Worm (Caenorhabditis elegans): Measurements from ENCODE around the gene str-196.

Gene str-196

DNA sequence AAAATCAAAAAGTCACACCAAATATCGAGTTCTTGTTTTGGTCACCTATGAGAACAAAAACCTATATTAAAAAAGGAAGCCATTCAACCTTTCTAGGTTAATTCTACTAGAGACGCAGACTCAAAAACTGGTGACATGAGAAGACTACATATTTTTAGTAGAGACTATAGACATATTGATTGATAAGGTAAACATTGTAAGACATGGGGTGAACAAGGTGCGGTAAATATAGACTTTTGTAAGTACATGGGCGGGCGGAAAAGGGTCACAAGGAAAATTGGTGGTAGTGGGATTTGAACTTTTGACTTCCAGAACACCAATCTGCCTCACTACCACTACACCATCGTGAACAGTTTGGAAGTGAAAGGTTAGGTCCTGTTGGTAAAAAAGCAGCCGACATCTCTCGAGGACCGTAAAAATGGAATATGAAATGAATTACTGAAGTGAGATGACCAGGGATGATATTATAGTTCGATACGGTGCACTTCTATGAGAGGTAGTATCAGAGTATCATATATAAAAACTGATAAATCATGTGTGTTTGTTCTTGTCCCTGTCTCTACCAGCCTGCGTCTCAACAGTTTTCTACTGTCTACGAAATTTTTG lies 7.1 kb upstream of the str-196 start, which contains the start of gene nhr-212:
Gene nhr-212, plus strand, starts transcription at position 573 of the 606 bp plus-strand sequence.
- TF ChIP-seq pha-4 (tag; optimal IDR thresholded peaks at IDR 0.05) (peak; percentile 6), elt-1 (tag; optimal IDR thresholded peaks at IDR 0.05; ENCODE audit: borderline replicate concordance, insufficient read depth) (no peak)

DNA sequence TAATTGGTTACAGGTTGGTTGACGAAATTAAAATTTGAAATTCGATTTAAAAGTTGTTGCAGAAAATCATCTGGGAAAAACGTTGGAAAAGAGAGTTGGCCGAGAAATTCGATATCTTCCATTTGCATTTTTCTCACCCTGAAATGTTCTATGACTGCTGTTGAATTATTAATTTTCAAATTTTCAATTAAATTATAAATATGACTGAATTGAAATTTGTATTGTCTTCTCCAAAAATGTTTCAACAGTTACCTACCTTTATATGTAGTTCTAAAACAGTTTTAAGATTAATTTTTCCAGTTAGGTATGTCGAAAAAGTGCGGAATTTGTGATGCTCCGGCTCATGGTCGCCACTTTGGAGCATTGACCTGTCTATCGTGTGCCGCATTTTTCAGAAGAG lies 4.8 kb upstream of the str-196 start, which contains the start of gene nhr-211:
Gene nhr-211, plus strand, starts transcription at position 301 of the 400 bp plus-strand sequence.
- TF ChIP-seq lin-13 (tag; optimal IDR thresholded peaks at IDR 0.05) (no peak), bed-3 (GFP tag; optimal IDR thresholded peaks at IDR 0.05) (no peak), ceh-43 (GFP tag; optimal IDR thresholded peaks at IDR 0.05) (no peak), ceh-83 (GFP tag; optimal IDR thresholded peaks at IDR 0.05) (no peak), M03D4.4 (tag; optimal IDR thresholded peaks at IDR 0.05) (no peak), elt-1 (tag; optimal IDR thresholded peaks at IDR 0.05; ENCODE audit: borderline replicate concordance, insufficient read depth) (no peak), ceh-39 (tag; optimal IDR thresholded peaks at IDR 0.05) (no peak), tbx-8 (GFP tag; optimal IDR thresholded peaks at IDR 0.05) (no peak), hlh-1 (tag; optimal IDR thresholded peaks at IDR 0.05) (no peak), cnd-1 (tag; optimal IDR thresholded peaks at IDR 0.05) (no peak), mab-5 (tag; optimal IDR thresholded peaks at IDR 0.05) (no peak), ces-1 (GFP tag; optimal IDR thresholded peaks at IDR 0.05) (no peak), lin-32 (GFP tag; optimal IDR thresholded peaks at IDR 0.05) (no peak), zip-8 (tag; optimal IDR thresholded peaks at IDR 0.05) (no peak), snpc-4 (tag; optimal IDR thresholded peaks at IDR 0.05) (no peak), unc-120 (tag; optimal IDR thresholded peaks at IDR 0.05; ENCODE audit: poor library complexity, severe bottlenecking) (no peak), elt-3 (tag; optimal IDR thresholded peaks at IDR 0.05) (no peak), nhr-237 (tag; optimal IDR thresholded peaks at IDR 0.05) (no peak), drap-1 (GFP tag; optimal IDR thresholded peaks at IDR 0.05) (no peak)

DNA sequence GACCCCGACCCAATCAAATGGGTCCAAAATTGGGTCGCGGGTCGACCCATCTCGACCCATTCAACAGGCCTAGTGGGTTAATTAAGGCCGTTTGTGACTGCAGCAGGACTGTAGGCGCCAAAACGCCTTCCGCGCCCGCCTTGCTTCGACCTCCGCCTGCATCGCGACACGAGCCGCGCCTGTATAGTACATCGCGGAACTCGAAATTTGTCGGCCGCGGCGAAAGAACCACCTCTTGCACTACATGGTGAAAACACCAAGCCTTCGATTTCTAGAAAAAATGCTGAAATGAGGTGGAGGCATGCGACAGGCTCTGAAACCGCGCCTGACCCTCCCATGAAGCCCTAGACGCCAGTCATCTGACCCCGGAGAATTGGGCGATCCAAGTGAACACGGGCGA lies 3.6 kb upstream of the str-196 start:
- TF ChIP-seq drap-1 (GFP tag; optimal IDR thresholded peaks at IDR 0.05) (no peak), M03D4.4 (tag; optimal IDR thresholded peaks at IDR 0.05) (no peak)

DNA sequence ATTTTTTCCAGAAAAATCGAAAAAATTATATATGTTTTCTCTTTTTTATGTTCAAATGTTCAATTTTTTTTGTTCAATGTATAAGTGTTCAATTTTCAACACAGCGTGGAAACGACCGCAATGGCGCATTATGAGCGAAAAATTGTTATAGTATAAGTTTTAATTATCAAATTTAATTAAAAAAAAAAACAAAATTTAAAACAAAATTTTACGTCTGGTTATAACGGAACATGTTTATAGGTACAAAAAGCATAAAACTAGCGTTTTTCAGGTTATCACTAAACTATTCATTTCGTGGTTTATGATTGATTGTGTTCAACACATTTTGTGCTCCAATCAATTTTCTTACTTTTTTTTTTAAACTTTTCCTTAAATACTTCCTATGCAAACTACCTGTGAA lies 2.2 kb upstream of the str-196 start, which contains the start of gene nhr-106:
Gene nhr-106, plus strand, starts transcription at position 301 of the 400 bp plus-strand sequence.
- TF ChIP-seq tbx-8 (GFP tag; optimal IDR thresholded peaks at IDR 0.05) (no peak), M03D4.4 (tag; optimal IDR thresholded peaks at IDR 0.05) (no peak), bed-3 (GFP tag; optimal IDR thresholded peaks at IDR 0.05) (no peak), snpc-4 (tag; optimal IDR thresholded peaks at IDR 0.05) (no peak), nhr-28 (tag; optimal IDR thresholded peaks at IDR 0.05) (no peak), mls-2 (tag; optimal IDR thresholded peaks at IDR 0.05) (no peak), sptf-1 (tag; optimal IDR thresholded peaks at IDR 0.05) (no peak), nhr-237 (tag; optimal IDR thresholded peaks at IDR 0.05) (no peak), flh-1 (GFP tag; optimal IDR thresholded peaks at IDR 0.05) (no peak), ztf-11 (tag; optimal IDR thresholded peaks at IDR 0.05) (no peak), lin-13 (tag; optimal IDR thresholded peaks at IDR 0.05) (no peak), drap-1 (GFP tag; optimal IDR thresholded peaks at IDR 0.05) (no peak)

DNA sequence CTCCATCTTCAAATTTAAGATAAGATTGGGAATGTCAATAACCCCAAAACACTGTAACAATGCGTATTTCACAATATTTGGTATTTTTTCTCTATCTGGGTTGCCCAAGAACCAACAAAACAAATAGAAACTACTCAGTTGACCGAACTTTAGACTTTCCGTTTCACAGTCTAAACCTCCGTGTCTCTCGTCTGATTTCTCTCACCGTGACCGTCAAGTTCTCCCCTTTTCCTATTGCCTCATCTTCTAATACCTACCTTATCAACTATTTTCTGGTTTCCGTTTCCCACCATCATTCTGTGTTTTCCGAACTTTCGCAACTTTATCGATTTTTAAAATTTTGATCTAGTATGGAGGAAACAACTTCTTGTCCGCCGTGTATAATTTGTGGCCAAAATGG lies 2.8 kb downstream of the str-196 start, which contains the start of gene nhr-131:
Gene nhr-131, plus strand, starts transcription at position 87 of the 400 bp plus-strand sequence.
- TF ChIP-seq lsy-2 (tag; optimal IDR thresholded peaks at IDR 0.05) (no peak), mep-1 (tag; optimal IDR thresholded peaks at IDR 0.05) (no peak), unc-62 (GFP tag; optimal IDR thresholded peaks at IDR 0.05) (no peak), lin-13 (tag; optimal IDR thresholded peaks at IDR 0.05) (no peak), hlh-1 (tag; optimal IDR thresholded peaks at IDR 0.05) (no peak), elt-3 (tag; optimal IDR thresholded peaks at IDR 0.05) (no peak), drap-1 (GFP tag; optimal IDR thresholded peaks at IDR 0.05) (no peak), unc-120 (tag; optimal IDR thresholded peaks at IDR 0.05; ENCODE audit: poor library complexity, severe bottlenecking) (no peak), blmp-1 (tag; optimal IDR thresholded peaks at IDR 0.05) (no peak), sem-2 (GFP tag; optimal IDR thresholded peaks at IDR 0.05) (no peak), mab-5 (tag; optimal IDR thresholded peaks at IDR 0.05) (no peak), zip-8 (tag; optimal IDR thresholded peaks at IDR 0.05) (no peak), pha-4 (tag; optimal IDR thresholded peaks at IDR 0.05) (no peak), unc-39 (tag; optimal IDR thresholded peaks at IDR 0.05) (no peak), nhr-76 (tag; optimal IDR thresholded peaks at IDR 0.05) (no peak), ceh-43 (GFP tag; optimal IDR thresholded peaks at IDR 0.05) (no peak), sptf-1 (tag; optimal IDR thresholded peaks at IDR 0.05) (no peak), snpc-4 (tag; optimal IDR thresholded peaks at IDR 0.05) (no peak)

Data from whole organism, mixed stage, embryonic.